Fruit fly (Drosophila melanogaster) whole organism, embryonic: ENCODE measurements around the gene rgn.
A peak's percentile ranks its signal among the peaks of the same experiment; 100 is the strongest.

Experiments
- Bteb2 ChIP-seq: fragments of 200-800 bp; sonication (Bioruptor generic); optimal IDR thresholded peaks from 2 replicates; lab custom pipeline; 2016; ENCODE audit warnings: missing biosample characterization, missing genetic modification characterization
- C15 ChIP-seq: fragments of 200-800 bp; sonication (Bioruptor generic); IDR thresholded peaks from 3 replicates; pipeline ENCODE4 v1.3.6; 2022; ENCODE audit warnings: missing biosample characterization, missing genetic modification characterization
- CG11504 ChIP-seq: fragments of 200-800 bp; sonication (Bioruptor generic); optimal IDR thresholded peaks from 3 replicates; lab custom pipeline; 2019; ENCODE audit warnings: missing biosample characterization, mild to moderate bottlenecking, missing genetic modification characterization, moderate library complexity
- CG13424 ChIP-seq: fragments of 200-800 bp; sonication (Bioruptor generic); optimal IDR thresholded peaks from 2 replicates; lab custom pipeline; 2019; ENCODE audit warnings: missing biosample characterization, mild to moderate bottlenecking, missing genetic modification characterization, moderate library complexity
- CG13775 ChIP-seq: fragments of 200-800 bp; sonication (Bioruptor generic); optimal IDR thresholded peaks from 3 replicates; lab custom pipeline; 2017; ENCODE audit warnings: missing biosample characterization, mild to moderate bottlenecking, missing genetic modification characterization
- CG15696 ChIP-seq: fragments of 200-800 bp; sonication (Bioruptor generic); optimal IDR thresholded peaks from 2 replicates; lab custom pipeline; 2019; ENCODE audit warnings: missing biosample characterization, mild to moderate bottlenecking, missing genetic modification characterization, moderate library complexity
- CG1832 ChIP-seq: fragments of 200-800 bp; sonication (Bioruptor generic); optimal IDR thresholded peaks from 2 replicates; lab custom pipeline; 2017; ENCODE audit warnings: missing biosample characterization, mild to moderate bottlenecking, missing genetic modification characterization, inconsistent platforms
- CG2199 ChIP-seq: fragments of 200-800 bp; sonication (Bioruptor generic); IDR thresholded peaks from 3 replicates; pipeline ENCODE4 v1.3.6; 2022; ENCODE audit warnings: missing biosample characterization, missing genetic modification characterization
- CG2202 ChIP-seq: fragments of 200-800 bp; sonication (Bioruptor generic); optimal IDR thresholded peaks from 2 replicates; lab custom pipeline; 2018; ENCODE audit warnings: missing biosample characterization, mild to moderate bottlenecking, missing genetic modification characterization
- CG3163 ChIP-seq: fragments of 200-800 bp; sonication (Bioruptor generic); optimal IDR thresholded peaks from 3 replicates; lab custom pipeline; 2016; ENCODE audit warnings: missing biosample characterization, missing genetic modification characterization
- CG4424 ChIP-seq: fragments of 200-800 bp; sonication (Bioruptor generic); optimal IDR thresholded peaks from 3 replicates; lab custom pipeline; 2016; ENCODE audit warnings: missing biosample characterization, missing genetic modification characterization
- CG4707 ChIP-seq: fragments of 200-800 bp; sonication (Bioruptor generic); optimal IDR thresholded peaks from 2 replicates; lab custom pipeline; 2018; ENCODE audit warnings: missing biosample characterization, mild to moderate bottlenecking, missing genetic modification characterization, moderate library complexity
- CG5953 ChIP-seq: fragments of 200-800 bp; sonication (Bioruptor generic); IDR thresholded peaks from 2 replicates; pipeline ENCODE4 v1.3.6; 2022; ENCODE audit warnings: missing biosample characterization, missing genetic modification characterization
- CG6689 ChIP-seq: fragments of 200-800 bp; sonication (Bioruptor generic); IDR thresholded peaks from 2 replicates; pipeline ENCODE4 v1.3.6; 2022; ENCODE audit warnings: missing biosample characterization, missing genetic modification characterization
- CG7556 ChIP-seq: fragments of 200-800 bp; sonication (Bioruptor generic); optimal IDR thresholded peaks from 2 replicates; lab custom pipeline; 2017; ENCODE audit warnings: missing biosample characterization, mild to moderate bottlenecking, missing genetic modification characterization
- CG7839 ChIP-seq: fragments of 200-800 bp; sonication (Bioruptor generic); optimal IDR thresholded peaks from 3 replicates; lab custom pipeline; 2018; ENCODE audit warnings: missing biosample characterization, mild to moderate bottlenecking, missing genetic modification characterization, moderate library complexity
- CG7963 ChIP-seq: fragments of 200-800 bp; sonication (Bioruptor generic); IDR thresholded peaks from 3 replicates; pipeline ENCODE4 v1.3.6; 2022; ENCODE audit warnings: missing biosample characterization, missing genetic modification characterization; ENCODE audit not compliant: partially characterized antibody
- CG8388 ChIP-seq: fragments of 200-800 bp; sonication (Bioruptor generic); optimal IDR thresholded peaks from 2 replicates; lab custom pipeline; 2019; ENCODE audit warnings: missing biosample characterization, mild to moderate bottlenecking, missing genetic modification characterization, moderate library complexity
- CHES-1-like ChIP-seq: fragments of 200-800 bp; sonication (Bioruptor generic); optimal IDR thresholded peaks from 2 replicates; lab custom pipeline; 2016; ENCODE audit warnings: missing biosample characterization, missing genetic modification characterization
- D19A ChIP-seq: fragments of 200-800 bp; optimal IDR thresholded peaks from 3 replicates; lab custom pipeline; 2019; ENCODE audit warnings: missing biosample characterization, mild to moderate bottlenecking, missing genetic modification characterization, moderate library complexity
- GATAe ChIP-seq: fragments of 200-800 bp; sonication (Bioruptor generic); conservative IDR thresholded peaks from 2 replicates; pipeline ENCODE4 v1.3.6; 2022; ENCODE audit warnings: missing biosample characterization, missing genetic modification characterization
- HLH4C ChIP-seq: fragments of 200-800 bp; sonication (Bioruptor generic); IDR thresholded peaks from 3 replicates; pipeline ENCODE4 v1.3.6; 2022; ENCODE audit warnings: missing biosample characterization, missing genetic modification characterization; ENCODE audit not compliant: partially characterized antibody
- Med ChIP-seq: fragments of 200-800 bp; sonication (Bioruptor generic); peaks from one replicate; lab custom pipeline; 2016; ENCODE audit warnings: missing biosample characterization, missing genetic modification characterization, mild to moderate bottlenecking, inconsistent platforms, moderate library complexity
- NC2β ChIP-seq: fragments of 200-800 bp; sonication (Bioruptor generic); optimal IDR thresholded peaks from 2 replicates; lab custom pipeline; 2016; ENCODE audit warnings: missing biosample characterization, missing genetic modification characterization
- Opbp ChIP-seq: fragments of 200-800 bp; sonication (Bioruptor generic); IDR thresholded peaks from 3 replicates; pipeline ENCODE4 v1.3.6; 2022; ENCODE audit warnings: missing biosample characterization, missing genetic modification characterization; ENCODE audit not compliant: partially characterized antibody
- Optix ChIP-seq: fragments of 200-800 bp; sonication (Bioruptor generic); IDR thresholded peaks from 3 replicates; pipeline ENCODE4 v1.3.6; 2022; ENCODE audit warnings: missing biosample characterization, missing genetic modification characterization
- Rx ChIP-seq: fragments of 200-800 bp; sonication (Bioruptor generic); IDR thresholded peaks from 2 replicates; pipeline ENCODE4 v1.3.6; 2022; ENCODE audit warnings: missing biosample characterization, missing genetic modification characterization
- Side ChIP-seq: fragments of 200-800 bp; sonication (Bioruptor generic); optimal IDR thresholded peaks from 2 replicates; lab custom pipeline; 2016; ENCODE audit warnings: missing biosample characterization, missing genetic modification characterization
- Six4 ChIP-seq: fragments of 200-800 bp; sonication (Bioruptor generic); optimal IDR thresholded peaks from 2 replicates; lab custom pipeline; 2016; ENCODE audit warnings: missing biosample characterization, missing genetic modification characterization
- Sox100B ChIP-seq: fragments of 200-800 bp; sonication (Bioruptor generic); optimal IDR thresholded peaks from 3 replicates; lab custom pipeline; 2018; ENCODE audit warnings: missing biosample characterization, mild to moderate bottlenecking, missing genetic modification characterization
- Sox102F ChIP-seq: fragments of 200-800 bp; sonication (Bioruptor generic); optimal IDR thresholded peaks from 2 replicates; lab custom pipeline; 2018; ENCODE audit warnings: missing biosample characterization, mild to moderate bottlenecking, missing genetic modification characterization, moderate library complexity
- TFAM ChIP-seq: fragments of 200-800 bp; sonication (Bioruptor generic); optimal IDR thresholded peaks from 2 replicates; lab custom pipeline; 2017; ENCODE audit warnings: missing biosample characterization, missing genetic modification characterization, inconsistent platforms
- bigmax ChIP-seq: fragments of 200-800 bp; sonication (Bioruptor generic); optimal IDR thresholded peaks from 2 replicates; lab custom pipeline; 2018; ENCODE audit warnings: missing biosample characterization, mild to moderate bottlenecking, missing genetic modification characterization
- cato ChIP-seq: fragments of 200-800 bp; sonication (Bioruptor generic); optimal IDR thresholded peaks from 2 replicates; lab custom pipeline; 2016; ENCODE audit warnings: missing biosample characterization, missing genetic modification characterization, borderline replicate concordance
- crc ChIP-seq: fragments of 200-800 bp; sonication (Bioruptor generic); optimal IDR thresholded peaks from 2 replicates; lab custom pipeline; 2016; ENCODE audit warnings: missing biosample characterization, missing genetic modification characterization
- cwo ChIP-seq: fragments of 200-800 bp; sonication (Bioruptor generic); optimal IDR thresholded peaks from 3 replicates; lab custom pipeline; 2017; ENCODE audit warnings: missing biosample characterization, missing genetic modification characterization, mild to moderate bottlenecking, moderate library complexity, missing genetic modification reagents
- dati ChIP-seq: fragments of 200-800 bp; sonication (Bioruptor generic); IDR thresholded peaks from 2 replicates; pipeline ENCODE4 v1.3.6; 2022; ENCODE audit warnings: missing biosample characterization, missing genetic modification characterization
- dmrt99B ChIP-seq: fragments of 200-800 bp; sonication (Bioruptor generic); optimal IDR thresholded peaks from 2 replicates; lab custom pipeline; 2018; ENCODE audit warnings: missing biosample characterization, mild to moderate bottlenecking, missing genetic modification characterization, moderate library complexity
- ewg ChIP-seq: fragments of 200-800 bp; sonication (Bioruptor generic); optimal IDR thresholded peaks from 3 replicates; lab custom pipeline; 2017; ENCODE audit warnings: mild to moderate bottlenecking, missing biosample characterization, missing genetic modification reagents, missing genetic modification characterization
- fd96Cb ChIP-seq: fragments of 200-800 bp; sonication (Bioruptor generic); optimal IDR thresholded peaks from 2 replicates; lab custom pipeline; 2018; ENCODE audit warnings: missing biosample characterization, mild to moderate bottlenecking, missing genetic modification characterization, moderate library complexity
- gsb-n ChIP-seq: fragments of 200-800 bp; sonication (Bioruptor generic); optimal IDR thresholded peaks from 3 replicates; lab custom pipeline; 2018; ENCODE audit warnings: missing biosample characterization, mild to moderate bottlenecking, missing genetic modification characterization
- hkb ChIP-seq, 2 experiments: fragments of 200-800 bp in 1 of 2; fragments of >200 bp in 1 of 2; sonication (Bioruptor generic) in 1 of 2; IDR thresholded peaks in 1 of 2; optimal IDR thresholded peaks in 1 of 2; 2 replicates each; pipeline versions ENCODE4 v1.3.6 to Lab custom; 2017 to 2022; ENCODE audit warnings: missing biosample characterization in 1 of 2, missing genetic modification characterization in 1 of 2
- hth ChIP-seq: fragments of >200 bp; optimal IDR thresholded peaks from 2 replicates; lab custom pipeline; 2017; ENCODE audit warnings: inconsistent platforms
- pum ChIP-seq: fragments of 200-800 bp; sonication (Bioruptor generic); optimal IDR thresholded peaks from 2 replicates; lab custom pipeline; 2016; ENCODE audit warnings: missing biosample characterization, missing genetic modification characterization
- ro ChIP-seq: fragments of 200-800 bp; sonication (Bioruptor generic); IDR thresholded peaks from 2 replicates; pipeline ENCODE4 v1.3.6; 2022; ENCODE audit warnings: missing biosample characterization, missing genetic modification characterization
- sima ChIP-seq: fragments of 200-800 bp; sonication (Bioruptor generic); optimal IDR thresholded peaks from 2 replicates; lab custom pipeline; 2016; ENCODE audit warnings: missing biosample characterization, missing genetic modification characterization
- slou ChIP-seq: fragments of 200-800 bp; sonication (Bioruptor generic); optimal IDR thresholded peaks from 3 replicates; lab custom pipeline; 2016; ENCODE audit warnings: missing biosample characterization, missing genetic modification characterization
- so ChIP-seq: fragments of 200-800 bp; sonication (Bioruptor generic); IDR thresholded peaks from 3 replicates; pipeline ENCODE4 v1.3.6; 2022; ENCODE audit warnings: missing biosample characterization, missing genetic modification characterization
- sob ChIP-seq: fragments of 200-800 bp; sonication (Bioruptor generic); IDR thresholded peaks from 2 replicates; pipeline ENCODE4 v1.3.6; 2022; ENCODE audit warnings: missing biosample characterization, missing genetic modification characterization
- trem ChIP-seq: fragments of 200-800 bp; optimal IDR thresholded peaks from 3 replicates; lab custom pipeline; 2019; ENCODE audit warnings: missing biosample characterization, mild to moderate bottlenecking, missing genetic modification characterization, moderate library complexity

Gene rgn

DNA sequence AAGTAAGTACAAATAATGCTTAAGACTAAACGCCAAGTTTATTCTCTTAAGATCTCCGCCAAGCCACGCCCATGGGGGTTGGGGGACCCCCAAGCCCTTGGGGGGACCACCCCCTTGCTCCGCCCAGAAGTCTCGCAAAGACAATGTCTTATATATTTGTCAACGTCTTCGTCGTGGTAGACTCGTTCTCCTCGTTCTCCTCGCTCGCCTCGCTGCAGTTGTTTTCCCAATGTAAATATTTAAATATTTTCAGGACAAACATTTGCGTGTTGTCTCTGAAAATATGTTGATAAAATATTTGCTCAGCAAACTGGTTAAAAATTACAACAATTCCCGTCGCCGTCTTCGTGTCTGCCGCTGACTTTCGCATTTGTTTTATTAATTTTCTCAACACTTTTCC, 81.9 kb downstream of the rgn start (continued):
- TF ChIP-seq CG2202 (peak; percentile 96), CG8388 (GFP tag; lab: Kevin White, UChicago) (peak; percentile 63), C15 (GFP tag; lab: Robert Waterston, UW) (no peak), Side (peak; percentile 16), sima (GFP tag; lab: Kevin White, UChicago) (peak; percentile 19), CG1832 (GFP tag; lab: Kevin White, UChicago) (no peak), pum (GFP tag; lab: Kevin White, UChicago) (peak; percentile 22), CG7556 (GFP tag; lab: Kevin White, UChicago) (peak; percentile 64), HLH4C (no peak), so (GFP tag; lab: Robert Waterston, UW) (no peak), CG11504 (tag; lab: Kevin White, UChicago) (peak; percentile 68), ro (GFP tag; lab: Robert Waterston, UW) (no peak), Six4 (GFP tag; lab: Kevin White, UChicago) (peak; percentile 9), CG4424 (GFP tag; lab: Kevin White, UChicago) (peak; percentile 57), dati (GFP tag; lab: Robert Waterston, UW) (0 out of 2 replicates have a peak, but pooled peaks have one; percentile 42), Optix (GFP tag; lab: Robert Waterston, UW) (peak; percentile 62; the same call in 1 of the 3 replicates), CG15696 (tag; lab: Kevin White, UChicago) (peak; percentile 99), fd96Cb (tag; lab: Kevin White, UChicago) (peak; percentile 75), cwo (GFP tag; lab: Kevin White, UChicago) (no peak), CG4707 (peak; percentile 73), D19A (tag; lab: Kevin White, UChicago) (peak; percentile 65), CHES-1-like (peak; percentile 42), Med (GFP tag; lab: Kevin White, UChicago) (peak; percentile 93), sob (0 out of 2 replicates have a peak, but pooled peaks have one; percentile 31), CG3163 (GFP tag; lab: Kevin White, UChicago) (no peak), CG7963 (GFP tag; lab: Robert Waterston, UW) (no peak), trem (tag; lab: Kevin White, UChicago) (peak; percentile 92), GATAe (no peak), dmrt99B (tag; lab: Kevin White, UChicago) (peak; percentile 56), crc (GFP tag; lab: Kevin White, UChicago) (no peak), slou (no peak), ewg (GFP tag; lab: Kevin White, UChicago) (peak; percentile 46), Sox100B (GFP tag; lab: Kevin White, UChicago) (peak; percentile 66), TFAM (GFP tag; lab: Kevin White, UChicago) (peak; percentile 75), CG7839 (tag; lab: Kevin White, UChicago) (peak; percentile 73), bigmax (GFP tag; lab: Kevin White, UChicago) (peak; percentile 22), NC2β (peak; percentile 76), Opbp (GFP tag; lab: Robert Waterston, UW) (no peak), CG13424 (tag; lab: Kevin White, UChicago) (peak; percentile 54), hth (lab: Kevin White, UChicago) (no peak), CG2199 (peak; percentile 43; the same call in 2 of the 3 replicates), hkb (optimal IDR thresholded peaks at IDR 0.05; lab: Kevin White, UChicago) (no peak), hkb (GFP tag; IDR thresholded peaks at IDR 0.05; lab: Robert Waterston, UW) (peak; percentile 54), Sox102F (peak; percentile 68), CG5953 (GFP tag; lab: Robert Waterston, UW) (no peak), CG13775 (peak; percentile 43), gsb-n (tag; lab: Kevin White, UChicago) (peak; percentile 92), Bteb2 (GFP tag; lab: Kevin White, UChicago) (no peak), cato (GFP tag; lab: Kevin White, UChicago) (no peak), Rx (GFP tag; lab: Robert Waterston, UW) (peak; percentile 47; the same call in 1 of the 2 replicates), CG6689 (GFP tag; lab: Robert Waterston, UW) (peak; percentile 57)
